Worm (Caenorhabditis elegans) whole organism, late embryonic: ENCODE results near the gene nhr-146.

ENCODE experiments used
- F13H6.1 ChIP-seq: sonication (generic microtip); optimal IDR thresholded peaks from 2 replicates; lab custom pipeline; 2016; ENCODE audit warnings: missing genetic modification characterization, missing compliant biosample characterization
- ceh-31 ChIP-seq: sonication (generic microtip); optimal IDR thresholded peaks from 2 replicates; lab custom pipeline; 2016; ENCODE audit warnings: missing genetic modification characterization, missing compliant biosample characterization
- hlh-8 ChIP-seq: sonication (generic microtip); optimal IDR thresholded peaks from 2 replicates; lab custom pipeline; 2016; ENCODE audit warnings: missing genotype, missing genetic modification characterization, missing compliant biosample characterization
- lin-11 ChIP-seq: fragments of 200-800 bp; sonication (Bioruptor generic); optimal IDR thresholded peaks from 2 replicates; lab custom pipeline; 2018; ENCODE audit warnings: mild to moderate bottlenecking, missing genetic modification characterization, missing compliant biosample characterization
- pat-9 ChIP-seq: fragments of 200-800 bp; sonication (Bioruptor generic); optimal IDR thresholded peaks from 2 replicates; lab custom pipeline; 2018; ENCODE audit warnings: mild to moderate bottlenecking, missing genetic modification characterization, moderate library complexity, missing compliant biosample characterization
- pax-1 ChIP-seq: fragments of 150-350 bp; optimal IDR thresholded peaks from 2 replicates; lab custom pipeline; 2014; ENCODE audit warnings: missing biosample characterization, missing genetic modification characterization
- pqm-1 ChIP-seq: sonication (generic microtip); optimal IDR thresholded peaks from 2 replicates; lab custom pipeline; 2016; ENCODE audit warnings: missing genetic modification characterization, missing compliant biosample characterization
- zip-5 ChIP-seq: sonication (generic microtip); optimal IDR thresholded peaks from 2 replicates; lab custom pipeline; 2016; ENCODE audit warnings: missing genetic modification characterization, missing compliant biosample characterization

DNA sequence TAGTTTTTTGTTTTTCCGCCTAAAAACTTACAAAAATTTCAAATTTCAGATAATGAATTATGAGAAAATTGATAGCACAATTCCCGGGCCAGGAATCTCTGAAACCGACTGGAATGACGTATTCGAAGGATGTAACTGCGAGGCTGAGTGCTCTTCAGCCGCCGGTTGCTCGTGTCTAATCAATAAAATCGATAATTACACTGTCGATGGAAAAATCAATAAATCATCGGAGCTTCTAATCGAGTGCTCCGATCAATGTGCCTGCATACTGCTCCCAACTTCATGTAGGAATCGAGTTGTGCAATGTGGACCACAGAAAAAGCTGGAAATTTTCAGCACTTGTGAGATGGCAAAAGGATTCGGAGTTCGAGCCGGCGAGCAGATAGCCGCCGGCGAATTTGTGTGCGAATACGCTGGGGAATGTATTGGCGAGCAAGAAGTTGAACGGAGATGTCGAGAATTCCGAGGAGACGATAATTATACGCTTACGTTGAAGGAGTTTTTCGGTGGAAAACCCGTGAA lies 23.6 kb upstream of the nhr-146 start:
- TF ChIP-seq pat-9 (no peak), ceh-31 (tag; lab: Kevin White, UChicago) (no peak), F13H6.1 (tag; lab: Kevin White, UChicago) (no peak), zip-5 (no peak), hlh-8 (tag; lab: Kevin White, UChicago) (no peak), lin-11 (tag; lab: Kevin White, UChicago) (no peak), pax-1 (tag; lab: Kevin White, UChicago) (no peak), pqm-1 (tag; lab: Kevin White, UChicago) (no peak)
